Fruit fly (Drosophila melanogaster) whole organism, prepupa: ENCODE data around the gene CG43438.
A peak's percentile ranks its signal among the peaks of the same experiment; 100 is the strongest.

Experiments used
- Blimp-1 ChIP-seq: fragments of 200-800 bp; sonication (Bioruptor generic); optimal IDR thresholded peaks from 3 replicates; lab custom pipeline; 2017; ENCODE audit warnings: missing biosample characterization, missing genetic modification characterization, mild to moderate bottlenecking, moderate library complexity, missing genetic modification reagents
- CG11294 ChIP-seq: fragments of 200-800 bp; sonication (Bioruptor generic); IDR thresholded peaks from 2 replicates; pipeline ENCODE4 v1.3.6; 2022; ENCODE audit warnings: missing biosample characterization, missing genetic modification characterization
- CG11762 ChIP-seq: fragments of 200-800 bp; sonication (Bioruptor generic); optimal IDR thresholded peaks from 3 replicates; lab custom pipeline; 2016; ENCODE audit warnings: missing biosample characterization, missing genetic modification characterization; ENCODE audit not compliant: insufficient read depth
- CG15336 ChIP-seq: fragments of 200-800 bp; sonication (Bioruptor generic); IDR thresholded peaks from 2 replicates; pipeline ENCODE4 v1.3.6; 2022; ENCODE audit warnings: missing biosample characterization, missing genetic modification characterization
- CG16779 ChIP-seq: fragments of 200-800 bp; sonication (Bioruptor generic); optimal IDR thresholded peaks from 3 replicates; lab custom pipeline; 2017; ENCODE audit warnings: missing biosample characterization, mild to moderate bottlenecking, missing genetic modification characterization
- CG3032 ChIP-seq: fragments of 200-800 bp; optimal IDR thresholded peaks from 2 replicates; lab custom pipeline; 2019; ENCODE audit warnings: missing biosample characterization, mild to moderate bottlenecking, missing genetic modification characterization, moderate library complexity
- CG31627 ChIP-seq: fragments of 200-800 bp; sonication (Bioruptor generic); optimal IDR thresholded peaks from 3 replicates; lab custom pipeline; 2016; ENCODE audit warnings: missing biosample characterization, missing genetic modification characterization
- CG34406 ChIP-seq: fragments of 200-800 bp; sonication (Bioruptor generic); optimal IDR thresholded peaks from 3 replicates; lab custom pipeline; 2016; ENCODE audit warnings: missing biosample characterization, missing genetic modification characterization
- CG3919 ChIP-seq: fragments of 200-800 bp; sonication (Bioruptor generic); optimal IDR thresholded peaks from 3 replicates; lab custom pipeline; 2016; ENCODE audit warnings: missing biosample characterization, missing genetic modification characterization
- CG4318 ChIP-seq: fragments of 200-800 bp; sonication (Bioruptor generic); optimal IDR thresholded peaks from 3 replicates; lab custom pipeline; 2017; ENCODE audit warnings: missing biosample characterization, mild to moderate bottlenecking, missing genetic modification characterization
- CG6163 ChIP-seq: fragments of 200-800 bp; sonication (Bioruptor generic); IDR thresholded peaks from 3 replicates; pipeline ENCODE4 v1.3.6; 2022; ENCODE audit warnings: missing biosample characterization, missing genetic modification characterization
- CG6276 ChIP-seq: fragments of 200-800 bp; sonication (Bioruptor generic); optimal IDR thresholded peaks from 2 replicates; lab custom pipeline; 2017; ENCODE audit warnings: missing biosample characterization, mild to moderate bottlenecking, missing genetic modification characterization
- CG6792 ChIP-seq: fragments of 200-800 bp; sonication (Bioruptor generic); optimal IDR thresholded peaks from 3 replicates; lab custom pipeline; 2016; ENCODE audit warnings: missing biosample characterization, missing genetic modification characterization
- CG6808 ChIP-seq: fragments of 200-800 bp; sonication (Bioruptor generic); optimal IDR thresholded peaks from 3 replicates; lab custom pipeline; 2017; ENCODE audit warnings: missing biosample characterization, missing genetic modification characterization, mild to moderate bottlenecking, moderate library complexity, missing genetic modification reagents
- CG7368 ChIP-seq: fragments of 200-800 bp; sonication (Bioruptor generic); optimal IDR thresholded peaks from 3 replicates; lab custom pipeline; 2016; ENCODE audit warnings: missing biosample characterization, missing genetic modification characterization
- CG8119 ChIP-seq: fragments of 200-800 bp; sonication (Bioruptor generic); IDR thresholded peaks from 3 replicates; pipeline ENCODE4 v1.3.6; 2022; ENCODE audit warnings: missing biosample characterization, missing genetic modification characterization
- CG8632 ChIP-seq: fragments of 200-800 bp; sonication (Bioruptor generic); optimal IDR thresholded peaks from 3 replicates; lab custom pipeline; 2016; ENCODE audit warnings: missing biosample characterization, missing genetic modification characterization
- CG9139 ChIP-seq: fragments of 200-800 bp; sonication (Bioruptor generic); optimal IDR thresholded peaks from 3 replicates; lab custom pipeline; 2017; ENCODE audit warnings: missing biosample characterization, mild to moderate bottlenecking, missing genetic modification characterization
- Eip78C ChIP-seq: fragments of 200-800 bp; sonication (Bioruptor generic); peaks from one replicate; lab custom pipeline; 2016; ENCODE audit warnings: missing biosample characterization, missing genetic modification characterization
- Ets21C ChIP-seq: fragments of 200-800 bp; sonication (Bioruptor generic); optimal IDR thresholded peaks from 3 replicates; lab custom pipeline; 2016; ENCODE audit warnings: missing biosample characterization, missing genetic modification characterization
- Ets96B ChIP-seq: fragments of 200-800 bp; optimal IDR thresholded peaks from 2 replicates; lab custom pipeline; 2019; ENCODE audit warnings: missing biosample characterization, mild to moderate bottlenecking, missing genetic modification characterization, moderate library complexity
- Gug ChIP-seq: fragments of 200-800 bp; sonication (Bioruptor generic); IDR thresholded peaks from 2 replicates; pipeline ENCODE4 v1.3.6; 2022; ENCODE audit warnings: missing biosample characterization, missing genetic modification characterization
- Hr38 ChIP-seq: sonication (Bioruptor generic); optimal IDR thresholded peaks from 2 replicates; lab custom pipeline; 2016; ENCODE audit warnings: missing biosample characterization, missing genetic modification characterization
- Hr39 ChIP-seq: fragments of 200-800 bp; sonication (Bioruptor generic); optimal IDR thresholded peaks from 2 replicates; lab custom pipeline; 2016; ENCODE audit warnings: missing biosample characterization, missing genetic modification characterization
- Lpt ChIP-seq: fragments of 200-800 bp; sonication (Bioruptor generic); optimal IDR thresholded peaks from 3 replicates; lab custom pipeline; 2016; ENCODE audit warnings: missing biosample characterization, missing genetic modification characterization
- Met ChIP-seq: fragments of 200-800 bp; sonication (Bioruptor generic); optimal IDR thresholded peaks from 3 replicates; lab custom pipeline; 2016; ENCODE audit warnings: missing biosample characterization, missing genetic modification characterization
- Smox ChIP-seq: fragments of 200-800 bp; sonication (Bioruptor generic); optimal IDR thresholded peaks from 3 replicates; lab custom pipeline; 2016; ENCODE audit warnings: missing biosample characterization, missing genetic modification characterization
- Sox102F ChIP-seq: fragments of 200-800 bp; sonication (Bioruptor generic); optimal IDR thresholded peaks from 2 replicates; lab custom pipeline; 2016; ENCODE audit warnings: missing biosample characterization, mild to moderate bottlenecking, missing genetic modification characterization
- Sox15 ChIP-seq: fragments of 200-800 bp; sonication (Bioruptor generic); optimal IDR thresholded peaks from 3 replicates; lab custom pipeline; 2016; ENCODE audit warnings: missing biosample characterization, missing genetic modification characterization
- achi ChIP-seq: fragments of 200-800 bp; sonication (Bioruptor generic); optimal IDR thresholded peaks from 3 replicates; lab custom pipeline; 2016; ENCODE audit warnings: missing biosample characterization, missing genetic modification characterization
- acj6 ChIP-seq: fragments of 200-800 bp; sonication (Bioruptor generic); optimal IDR thresholded peaks from 3 replicates; lab custom pipeline; 2016; ENCODE audit warnings: missing biosample characterization, missing genetic modification characterization
- dsx ChIP-seq: fragments of 200-800 bp; optimal IDR thresholded peaks from 3 replicates; lab custom pipeline; 2019; ENCODE audit warnings: missing biosample characterization, mild to moderate bottlenecking, missing genetic modification characterization, moderate library complexity; ENCODE audit not compliant: poor library complexity, severe bottlenecking
- esn ChIP-seq: fragments of 200-800 bp; sonication (Bioruptor generic); optimal IDR thresholded peaks from 2 replicates; lab custom pipeline; 2016; ENCODE audit warnings: missing biosample characterization, mild to moderate bottlenecking, missing genetic modification characterization, moderate library complexity
- fd59A ChIP-seq: fragments of 200-800 bp; sonication (Bioruptor generic); optimal IDR thresholded peaks from 2 replicates; lab custom pipeline; 2017; ENCODE audit warnings: missing biosample characterization, mild to moderate bottlenecking, missing genetic modification characterization, missing genetic modification reagents
- fkh ChIP-seq: fragments of 200-800 bp; sonication (Bioruptor generic); optimal IDR thresholded peaks from 3 replicates; lab custom pipeline; 2017; ENCODE audit warnings: missing biosample characterization, mild to moderate bottlenecking, missing genetic modification characterization, moderate library complexity
- net ChIP-seq: fragments of 200-800 bp; sonication (Bioruptor generic); optimal IDR thresholded peaks from 3 replicates; lab custom pipeline; 2016; ENCODE audit warnings: missing biosample characterization, missing genetic modification characterization
- pdm3 ChIP-seq: fragments of 200-800 bp; sonication (Bioruptor generic); optimal IDR thresholded peaks from 3 replicates; lab custom pipeline; 2016; ENCODE audit warnings: missing biosample characterization, missing genetic modification characterization
- spab ChIP-seq: fragments of 200-800 bp; sonication (Bioruptor generic); optimal IDR thresholded peaks from 2 replicates; lab custom pipeline; 2017; ENCODE audit warnings: missing biosample characterization, mild to moderate bottlenecking, missing genetic modification characterization, missing genetic modification reagents
- ss ChIP-seq, 2 experiments: fragments of 200-800 bp; sonication (Bioruptor generic); optimal IDR thresholded peaks; 2 replicates in 1 of 2; 3 replicates in 1 of 2; lab custom pipeline; 2017 to 2018; ENCODE audit warnings: mild to moderate bottlenecking in 2 of 2, missing biosample characterization in 2 of 2, missing genetic modification characterization in 2 of 2, moderate library complexity in 1 of 2
- svp ChIP-seq: fragments of 200-800 bp; sonication (Bioruptor generic); peaks from one replicate; lab custom pipeline; 2016; ENCODE audit warnings: missing biosample characterization, missing genetic modification characterization
- topi ChIP-seq: fragments of 200-800 bp; sonication (Bioruptor generic); optimal IDR thresholded peaks from 3 replicates; lab custom pipeline; 2016; ENCODE audit warnings: missing biosample characterization, missing genetic modification characterization
- vri ChIP-seq: fragments of 200-800 bp; sonication (Bioruptor generic); optimal IDR thresholded peaks from 3 replicates; lab custom pipeline; 2016; ENCODE audit warnings: missing biosample characterization, mild to moderate bottlenecking, missing genetic modification characterization

The CG43438 gene

dm6 chr2L:11519532-11519931 lies 16.4 kb upstream of the CG43438 start, which contains the start of gene CG14929:
Gene CG14929, plus strand, starts transcription at chr2L:11519832.
- TF ChIP-seq Hr38 (GFP tag; lab: Kevin White, UChicago) (no peak), spab (GFP tag; lab: Kevin White, UChicago) (no peak), CG7368 (GFP tag; lab: Kevin White, UChicago) (no peak), CG8632 (GFP tag; lab: Kevin White, UChicago) (no peak), CG9139 (GFP tag; lab: Kevin White, UChicago) (no peak), acj6 (GFP tag; lab: Kevin White, UChicago) (no peak), Gug (GFP tag; lab: Robert Waterston, UW) (no peak), svp (GFP tag; lab: Kevin White, UChicago) (no peak), CG4318 (no peak), fkh (GFP tag; lab: Kevin White, UChicago) (no peak), CG3919 (no peak), Eip78C (GFP tag; lab: Kevin White, UChicago) (no peak), CG6163 (GFP tag; lab: Robert Waterston, UW) (no peak), CG31627 (no peak), Lpt (no peak), CG6276 (no peak)

DNA sequence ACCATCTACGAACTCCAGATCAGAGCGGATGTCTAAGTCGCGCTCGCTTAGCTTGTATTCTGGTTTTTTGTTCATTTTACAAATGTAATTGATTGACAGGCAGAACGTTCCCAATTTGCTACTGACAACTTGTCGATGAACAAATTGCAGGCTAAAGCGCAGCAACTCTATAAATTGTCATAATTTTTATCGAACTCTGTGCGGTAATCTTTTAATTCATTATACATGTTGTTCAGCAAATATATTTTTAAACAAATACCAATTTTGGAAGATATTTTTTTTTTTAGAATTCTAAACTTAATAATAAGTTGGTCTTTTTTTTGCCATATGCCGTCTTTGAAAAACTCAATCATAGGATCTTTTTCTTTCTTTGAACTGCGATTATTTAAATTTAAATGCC lies 14.8 kb upstream of the CG43438 start, which contains the start of gene CG14930:
TSS of gene CG14930 (minus strand) at position 101 of the 400 bp plus-strand sequence.
- no peak for TF ChIP-seq topi (GFP tag; lab: Kevin White, UChicago)
- no peak for TF ChIP-seq Sox102F
- no peak for TF ChIP-seq Ets21C (GFP tag; lab: Kevin White, UChicago)
- TF ChIP-seq CG11762 = no peak
- TF ChIP-seq CG31627 = no peak
- TF ChIP-seq fd59A (GFP tag; lab: Kevin White, UChicago) = no peak
- no peak for TF ChIP-seq CG6808 (GFP tag; lab: Kevin White, UChicago)
- TF ChIP-seq Blimp-1 = no peak
- TF ChIP-seq Smox (GFP tag; lab: Kevin White, UChicago) = no peak
- no peak for TF ChIP-seq vri (GFP tag; lab: Kevin White, UChicago)
- TF ChIP-seq CG34406 = no peak
- TF ChIP-seq, all 60 proteins: peak for 0

- TF ChIP-seq Hr39 = no peak
- TF ChIP-seq dsx (GFP tag; lab: Kevin White, UChicago) = no peak
- no peak for TF ChIP-seq achi
- no peak for TF ChIP-seq Gug (GFP tag; lab: Robert Waterston, UW)
- TF ChIP-seq ss (GFP tag; optimal IDR thresholded peaks at IDR 0.05; lab: Kevin White, UChicago) = no peak
- no peak for TF ChIP-seq vri (GFP tag; lab: Kevin White, UChicago)
- no peak for TF ChIP-seq pdm3 (GFP tag; lab: Kevin White, UChicago)
- no peak for TF ChIP-seq fkh (GFP tag; lab: Kevin White, UChicago)
- no peak for TF ChIP-seq CG4318
- no peak for TF ChIP-seq Sox15 (GFP tag; lab: Kevin White, UChicago)
- no peak for TF ChIP-seq net (GFP tag; lab: Kevin White, UChicago)
- no peak for TF ChIP-seq CG6163 (GFP tag; lab: Robert Waterston, UW)
These were observed 13.3 kb upstream of the CG43438 start, which contains the start of gene CG43153 for dm6 chr2L:11522676-11523075. Gene CG43153, minus strand, starts transcription at chr2L:11522776.

dm6 chr2L:11528129-11528589 lies 7.8 kb upstream of the CG43438 start, which contains the start of gene CG31705:
Gene CG31705, minus strand, starts transcription at chr2L:11528205.
- peak; percentile 6 for TF ChIP-seq Ets21C (GFP tag; lab: Kevin White, UChicago)
- peak; percentile 62 for TF ChIP-seq CG8119 (GFP tag; lab: Robert Waterston, UW)
- peak; percentile 16 for TF ChIP-seq Met (GFP tag; lab: Kevin White, UChicago)
- peak; percentile 11 for TF ChIP-seq CG31627
- TF ChIP-seq CG3032 (tag; lab: Kevin White, UChicago) = peak; percentile 55
- peak; percentile 38 for TF ChIP-seq CG16779 (tag; lab: Kevin White, UChicago)
- peak; percentile 75 for TF ChIP-seq svp (GFP tag; lab: Kevin White, UChicago)
- peak; percentile 28 for TF ChIP-seq Ets96B (tag; lab: Kevin White, UChicago)
- peak; percentile 18 for TF ChIP-seq Hr39
- TF ChIP-seq achi = peak; percentile 67
- TF ChIP-seq Blimp-1 = peak; percentile 46
- peak; percentile 34 for TF ChIP-seq fd59A (GFP tag; lab: Kevin White, UChicago)
- peak; percentile 43 for TF ChIP-seq CG9139 (GFP tag; lab: Kevin White, UChicago)
- TF ChIP-seq dsx (GFP tag; lab: Kevin White, UChicago) = peak; percentile 18
- TF ChIP-seq esn (GFP tag; lab: Kevin White, UChicago) = peak; percentile 65
- peak; percentile 67 for TF ChIP-seq CG6163 (GFP tag; lab: Robert Waterston, UW)
- TF ChIP-seq fkh (GFP tag; lab: Kevin White, UChicago) = peak; percentile 44
- TF ChIP-seq CG3919 = peak; percentile 70
- TF ChIP-seq acj6 (GFP tag; lab: Kevin White, UChicago) = peak; percentile 49
- peak; percentile 63 for TF ChIP-seq CG6808 (GFP tag; lab: Kevin White, UChicago)
- peak; percentile 63 for TF ChIP-seq CG8632 (GFP tag; lab: Kevin White, UChicago)
- TF ChIP-seq CG15336 = peak; percentile 62
- TF ChIP-seq CG11762 = peak; percentile 51
- peak; percentile 52 for TF ChIP-seq CG4318
- peak; percentile 50; the same call in 1 of the 2 replicates for TF ChIP-seq CG11294 (GFP tag; lab: Robert Waterston, UW)
- no peak for TF ChIP-seq pdm3 (GFP tag; lab: Kevin White, UChicago)
- peak; percentile 54 for TF ChIP-seq spab (GFP tag; lab: Kevin White, UChicago)
- TF ChIP-seq CG6792 (GFP tag; lab: Kevin White, UChicago) = peak; percentile 55
- peak; percentile 35 for TF ChIP-seq Smox (GFP tag; lab: Kevin White, UChicago)
